Fruit fly (Drosophila melanogaster) whole organism: ENCODE measurements around the gene CG13248.

Experiments
- CG8478 ChIP-seq: fragments of >200 bp; optimal IDR thresholded peaks from 2 replicates; lab custom pipeline; 2018; ENCODE audit warnings: inconsistent platforms
- Dll ChIP-seq: fragments of >200 bp; optimal IDR thresholded peaks from 2 replicates; lab custom pipeline; 2017
- EcR ChIP-seq, 2 experiments: fragments of >200 bp; optimal IDR thresholded peaks; 2 replicates each; lab custom pipeline; 2017; ENCODE audit warnings: missing biosample characterization in 2 of 2, missing genetic modification characterization in 2 of 2, missing genetic modification reagents in 2 of 2
- pan ChIP-seq: fragments of >200 bp; optimal IDR thresholded peaks from 2 replicates; lab custom pipeline; 2017
- psq ChIP-seq: fragments of >200 bp; optimal IDR thresholded peaks from 2 replicates; lab custom pipeline; 2017
- usp ChIP-seq: fragments of >200 bp; optimal IDR thresholded peaks from 2 replicates; lab custom pipeline; 2017; ENCODE audit warnings: missing biosample characterization, missing genetic modification characterization, mixed read lengths

DNA sequence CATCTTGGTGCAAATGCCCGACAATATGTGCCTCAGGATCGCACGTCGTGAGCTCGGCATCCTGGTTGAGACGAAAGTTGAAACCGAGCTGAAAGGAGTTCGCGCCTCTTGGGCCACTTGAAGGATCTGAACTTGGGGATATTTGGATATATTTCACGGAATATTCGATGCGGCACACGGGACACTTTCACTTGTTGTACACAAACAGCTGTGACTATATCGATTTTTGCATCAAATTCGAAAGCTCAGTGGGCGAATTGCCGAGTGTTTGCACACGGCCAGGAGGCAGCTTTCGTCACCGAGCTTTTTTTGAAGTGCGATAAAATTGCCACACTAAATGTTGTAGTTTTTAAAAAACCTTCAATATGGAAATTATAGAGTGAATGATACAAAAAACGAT, at the start of gene CG13248:
- no peak for TF ChIP-seq psq (lab: Kevin White, UChicago)
- TF ChIP-seq CG8478 = no peak
- no peak for TF ChIP-seq Dll (lab: Kevin White, UChicago)
- TF ChIP-seq EcR (GFP tag; optimal IDR thresholded peaks at IDR 0.05; lab: Kevin White, UChicago) = no peak
- TF ChIP-seq pan (lab: Kevin White, UChicago) = no peak
- TF ChIP-seq usp (GFP tag; lab: Kevin White, UChicago) = no peak
